Fruit fly (Drosophila melanogaster): ENCODE measurements around the gene Myo61F.
A peak's percentile ranks its signal among the peaks of the same experiment; 100 is the strongest.

The Myo61F gene

DNA sequence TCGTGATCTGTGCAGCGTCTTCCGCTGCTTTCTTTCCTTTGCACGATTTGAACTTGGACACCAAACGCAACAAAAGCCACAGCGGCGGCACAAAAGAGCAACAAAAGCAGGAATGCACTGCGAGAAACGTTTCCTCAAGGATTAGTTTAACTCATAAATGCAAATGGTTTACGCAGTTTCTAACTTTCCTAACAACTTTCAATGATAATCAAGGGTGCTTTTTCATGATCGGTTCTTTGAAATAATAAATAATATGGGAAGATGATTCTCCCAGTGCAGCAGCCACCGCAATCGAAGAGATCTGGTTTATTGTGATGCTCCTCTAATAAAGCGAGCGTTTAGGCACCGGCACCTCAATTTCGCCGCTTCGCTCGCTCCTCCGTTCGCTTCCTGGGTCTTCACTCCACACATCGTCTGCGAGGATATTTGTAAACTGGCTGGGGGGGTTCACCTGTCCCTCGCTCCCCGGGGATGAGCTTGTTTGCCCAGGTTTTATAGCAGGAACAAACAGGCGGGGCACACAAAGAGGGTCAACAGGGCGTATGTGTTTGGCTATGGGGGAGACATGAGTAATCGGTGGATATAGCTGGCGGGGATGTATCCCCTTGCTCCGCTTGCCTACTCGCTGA lies 931 bp downstream of the Myo61F start (continued):
- TF ChIP-seq her (GFP tag; optimal IDR thresholded peaks at IDR 0.05) (peak; percentile 5), corto (GFP tag; optimal IDR thresholded peaks at IDR 0.05) (peak; percentile 96), CG32532 (GFP tag; IDR thresholded peaks at IDR 0.05) (peak; percentile 67; the same call in 1 of the 2 replicates), D (optimal IDR thresholded peaks at IDR 0.05) (no peak), D (GFP tag; optimal IDR thresholded peaks at IDR 0.05) (peak; percentile 84), HLH3B (GFP tag; IDR thresholded peaks at IDR 0.05) (peak; percentile 85), CG6683 (GFP tag; optimal IDR thresholded peaks at IDR 0.05) (peak; percentile 11), tap (tag; optimal IDR thresholded peaks at IDR 0.05) (peak; percentile 82), CG10321 (GFP tag; IDR thresholded peaks at IDR 0.05) (no peak), hth (optimal IDR thresholded peaks at IDR 0.05) (no peak), yki (optimal IDR thresholded peaks at IDR 0.05) (no peak), da (GFP tag; optimal IDR thresholded peaks at IDR 0.05) (peak; percentile 20), CG17385 (GFP tag; optimal IDR thresholded peaks at IDR 0.05) (peak; percentile 75), seq (GFP tag; IDR thresholded peaks at IDR 0.05) (peak; percentile 58; the same call in 1 of the 2 replicates), crp (GFP tag; optimal IDR thresholded peaks at IDR 0.05) (peak in 1 of 2 experiments; percentile 23), CG33557 (GFP tag; optimal IDR thresholded peaks at IDR 0.05) (peak; percentile 41), CG11695 (GFP tag; IDR thresholded peaks at IDR 0.05) (peak; percentile 62), CG3847 (GFP tag; IDR thresholded peaks at IDR 0.05) (no peak), kni (GFP tag; optimal IDR thresholded peaks at IDR 0.05) (no peak), YL-1 (GFP tag; optimal IDR thresholded peaks at IDR 0.05) (no peak), Hmr (GFP tag; optimal IDR thresholded peaks at IDR 0.05) (no peak), tna (GFP tag; IDR thresholded peaks at IDR 0.05; ENCODE audit: partially characterized antibody) (0 out of 2 replicates have a peak, but pooled peaks have one; percentile 12), CG13287 (GFP tag; IDR thresholded peaks at IDR 0.05; ENCODE audit: partially characterized antibody) (no peak), ab (GFP tag; optimal IDR thresholded peaks at IDR 0.05) (no peak), Ets65A (GFP tag) (no peak), cad (GFP tag; optimal IDR thresholded peaks at IDR 0.05) (no peak), chm (GFP tag; IDR thresholded peaks at IDR 0.05) (peak; percentile 73), slbo (GFP tag; IDR thresholded peaks at IDR 0.05) (peak; percentile 48; the same call in 1 of the 2 replicates), CG1602 (GFP tag; optimal IDR thresholded peaks at IDR 0.05) (peak; percentile 60), CG42726 (GFP tag; IDR thresholded peaks at IDR 0.05; ENCODE audit: partially characterized antibody) (no peak), Adf1 (GFP tag; IDR thresholded peaks at IDR 0.05) (no peak), sd (tag; optimal IDR thresholded peaks at IDR 0.05) (no peak), Atf6 (GFP tag; IDR thresholded peaks at IDR 0.05) (peak; percentile 47; the same call in 1 of the 2 replicates), D19A (tag; optimal IDR thresholded peaks at IDR 0.05) (peak; percentile 77), Xrp1 (GFP tag; IDR thresholded peaks at IDR 0.05) (peak; percentile 89), CG2889 (GFP tag; IDR thresholded peaks at IDR 0.05) (no peak), inv (GFP tag; IDR thresholded peaks at IDR 0.05; ENCODE audit: partially characterized antibody) (no peak), CG11504 (tag; optimal IDR thresholded peaks at IDR 0.05) (peak; percentile 89), CG3726 (GFP tag; IDR thresholded peaks at IDR 0.05) (peak; percentile 30; the same call in 2 of the 3 replicates), CG15601 (tag; optimal IDR thresholded peaks at IDR 0.05) (peak; percentile 80), Gug (GFP tag; IDR thresholded peaks at IDR 0.05) (peak; percentile 60; the same call in 3 of the 4 replicates), tll (GFP tag; optimal IDR thresholded peaks at IDR 0.05) (no peak), GATAe (GFP tag; conservative IDR thresholded peaks at IDR 0.05) (no peak), Hand (GFP tag; optimal IDR thresholded peaks at IDR 0.05) (no peak), vnd (GFP tag; IDR thresholded peaks at IDR 0.05; ENCODE audit: partially characterized antibody) (no peak), tx (GFP tag; optimal IDR thresholded peaks at IDR 0.05) (peak; percentile 42), pfk (GFP tag; optimal IDR thresholded peaks at IDR 0.05) (no peak), CG16779 (GFP tag; IDR thresholded peaks at IDR 0.05) (no peak), cas (GFP tag; IDR thresholded peaks at IDR 0.05) (no peak), gem (tag; optimal IDR thresholded peaks at IDR 0.05) (peak; percentile 85)

All from whole organism, embryonic.